Worm (Caenorhabditis elegans): ENCODE results near the gene fbxb-78.

- TF ChIP-seq nhr-11 (tag; optimal IDR thresholded peaks at IDR 0.05) = no peak
- no peak for TF ChIP-seq egl-27 (tag; optimal IDR thresholded peaks at IDR 0.05)
- TF ChIP-seq nhr-237 (tag; optimal IDR thresholded peaks at IDR 0.05) = no peak
- no peak for TF ChIP-seq fos-1 (tag; optimal IDR thresholded peaks at IDR 0.05)
- TF ChIP-seq unc-39 (tag; optimal IDR thresholded peaks at IDR 0.05) = no peak
- no peak for TF ChIP-seq ztf-11 (tag; optimal IDR thresholded peaks at IDR 0.05)
- TF ChIP-seq lsy-2 (tag; optimal IDR thresholded peaks at IDR 0.05) = no peak
- TF ChIP-seq Y55F3AM.14 (GFP tag; optimal IDR thresholded peaks at IDR 0.05) = no peak
- TF ChIP-seq mdl-1 (tag; optimal IDR thresholded peaks at IDR 0.05) = no peak
- TF ChIP-seq skn-1 (tag; optimal IDR thresholded peaks at IDR 0.05) = no peak
- TF ChIP-seq snpc-4 (tag; optimal IDR thresholded peaks at IDR 0.05) = no peak
- TF ChIP-seq unc-62 (GFP tag; optimal IDR thresholded peaks at IDR 0.05) = no peak
Observed at ce11 chrIV:4781123-4781522, 43.8 kb downstream of the fbxb-78 start.
